Worm (Caenorhabditis elegans) whole organism, young adult: ENCODE measurements around the gene msra-1.

Experiments
- F37B4.10 ChIP-seq: fragments of 200-800 bp; sonication (Bioruptor generic); IDR thresholded peaks from 2 replicates; pipeline ENCODE4 v1.3.6; 2022; ENCODE audit warnings: missing genetic modification characterization, missing compliant biosample characterization
- cebp-2 ChIP-seq: fragments of 200-800 bp; sonication (Bioruptor generic); IDR thresholded peaks from 2 replicates; pipeline ENCODE4 v1.3.6; 2022; ENCODE audit warnings: missing genetic modification characterization, missing compliant biosample characterization
- efl-1 ChIP-seq: fragments of 150-350 bp; optimal IDR thresholded peaks from 2 replicates; lab custom pipeline; 2014; ENCODE audit warnings: missing biosample characterization, missing genetic modification reagents, missing genetic modification characterization
- hmg-1.2 ChIP-seq: fragments of 200-800 bp; sonication (Bioruptor generic); IDR thresholded peaks from 2 replicates; pipeline ENCODE4 v1.3.6; 2022; ENCODE audit warnings: missing genetic modification reagents, missing genetic modification characterization, missing compliant biosample characterization
- pha-4 ChIP-seq: fragments of 150-350 bp; sonication (generic microtip); optimal IDR thresholded peaks from 2 replicates; lab custom pipeline; 2014; ENCODE audit warnings: missing biosample characterization, missing genetic modification reagents, missing genetic modification characterization
- tbx-9 ChIP-seq: sonication (generic microtip); optimal IDR thresholded peaks from 2 replicates; lab custom pipeline; 2016; ENCODE audit warnings: borderline replicate concordance, missing genetic modification characterization, inconsistent platforms, missing compliant biosample characterization

ce11 chrII:7342884-7343283 lies 21.0 kb downstream of the msra-1 start:
- TF ChIP-seq pha-4 (tag; lab: Kevin White, UChicago) (no peak), efl-1 (no peak), F37B4.10 (GFP tag; lab: Robert Waterston, UW) (no peak), cebp-2 (GFP tag; lab: Robert Waterston, UW) (no peak), hmg-1.2 (GFP tag; lab: Robert Waterston, UW) (no peak), tbx-9 (tag; lab: Kevin White, UChicago) (no peak)
